Fruit fly (Drosophila melanogaster): ENCODE results near the gene CG13950.

dm6 chr2L:827049-827448 is 32.9 kb upstream of the CG13950 start:
- no peak for TF ChIP-seq pan (optimal IDR thresholded peaks at IDR 0.05)
- TF ChIP-seq psq (optimal IDR thresholded peaks at IDR 0.05) = no peak
- no peak for TF ChIP-seq CG8478 (optimal IDR thresholded peaks at IDR 0.05)
- TF ChIP-seq Dll (optimal IDR thresholded peaks at IDR 0.05) = no peak
- TF ChIP-seq EcR (GFP tag; optimal IDR thresholded peaks at IDR 0.05) = no peak
- no peak for TF ChIP-seq usp (GFP tag; optimal IDR thresholded peaks at IDR 0.05)

Data from whole organism.